Worm (Caenorhabditis elegans): ENCODE data around the gene ZK185.2.

The ZK185.2 gene

DNA sequence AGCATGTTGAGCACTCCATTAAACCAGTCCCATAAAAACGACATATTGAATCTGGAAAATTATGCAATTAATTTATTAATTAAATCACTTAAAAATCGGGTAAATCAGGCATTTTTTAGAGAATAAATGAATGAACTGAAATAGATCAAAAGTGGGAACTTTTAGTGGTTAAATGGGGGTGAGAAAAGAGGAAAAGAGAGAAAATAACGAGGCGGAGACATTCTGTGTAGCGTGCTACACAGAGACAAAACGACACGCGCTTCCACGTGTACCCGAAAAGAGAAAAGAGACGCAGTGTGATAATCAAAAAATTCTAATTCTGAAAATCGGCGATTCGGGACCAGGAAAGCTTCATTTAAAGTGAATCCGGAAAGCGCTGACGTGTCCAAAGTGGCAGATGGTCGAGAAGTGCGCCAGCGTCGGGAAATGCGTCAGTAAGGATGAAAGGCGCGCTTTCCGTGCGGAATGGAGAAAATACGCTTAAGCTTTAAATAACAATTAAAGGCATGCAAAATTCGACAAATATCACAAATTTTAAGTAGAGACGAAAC lies 23.0 kb upstream of the ZK185.2 start, which contains the start of gene sar-1 (continued):
- TF ChIP-seq zfp-2 (tag; optimal IDR thresholded peaks at IDR 0.05) (peak; percentile 4), dmd-9 (GFP tag; IDR thresholded peaks at IDR 0.05) (no peak), daf-19 (GFP tag; conservative IDR thresholded peaks at IDR 0.05) (no peak), lin-1 (GFP tag; IDR thresholded peaks at IDR 0.05) (peak; percentile 50; the same call in 1 of the 2 replicates), ceh-32 (tag; optimal IDR thresholded peaks at IDR 0.05; ENCODE audit: poor library complexity) (no peak), nhr-102 (tag; optimal IDR thresholded peaks at IDR 0.05) (peak; percentile 85), unc-130 (GFP tag; optimal IDR thresholded peaks at IDR 0.05) (no peak), F49E8.2 (tag; optimal IDR thresholded peaks at IDR 0.05; ENCODE audit: borderline replicate concordance) (peak; percentile 36), ama-1 (optimal IDR thresholded peaks at IDR 0.05) (no peak), Y105C5A.15 (GFP tag; IDR thresholded peaks at IDR 0.05) (no peak), lin-38 (GFP tag; IDR thresholded peaks at IDR 0.05) (peak; percentile 83), nhr-111 (GFP tag; optimal IDR thresholded peaks at IDR 0.05) (no peak), fos-1 (tag; optimal IDR thresholded peaks at IDR 0.05) (no peak), unc-62 (GFP tag; optimal IDR thresholded peaks at IDR 0.05 in 1 of 2) (no peak), unc-62 (tag; optimal IDR thresholded peaks at IDR 0.05) (no peak), fkh-10 (GFP tag; optimal IDR thresholded peaks at IDR 0.05) (peak; percentile 11), zip-2 (tag; optimal IDR thresholded peaks at IDR 0.05) (peak; percentile 14), hlh-11 (tag; optimal IDR thresholded peaks at IDR 0.05) (peak; percentile 85), vab-7 (GFP tag; IDR thresholded peaks at IDR 0.05) (no peak), madf-5 (GFP tag; IDR thresholded peaks at IDR 0.05) (no peak), nhr-41 (GFP tag; IDR thresholded peaks at IDR 0.05) (no peak), Y75B8A.6 (GFP tag; IDR thresholded peaks at IDR 0.05) (no peak), skn-1 (tag; optimal IDR thresholded peaks at IDR 0.05) (no peak), nhr-28 (tag; optimal IDR thresholded peaks at IDR 0.05) (peak; percentile 86), hlh-30 (tag; optimal IDR thresholded peaks at IDR 0.05; ENCODE audit: insufficient read depth) (peak; percentile 69), dmd-8 (GFP tag; IDR thresholded peaks at IDR 0.05) (no peak), saeg-2 (GFP tag; IDR thresholded peaks at IDR 0.05) (0 out of 2 replicates have a peak, but pooled peaks have one; percentile 12), ZK546.5 (tag; optimal IDR thresholded peaks at IDR 0.05) (peak in 1 of 2 experiments; percentile 5), arid-1 (GFP tag; conservative IDR thresholded peaks at IDR 0.05) (peak; percentile 52; the same call in 1 of the 2 replicates), ceh-20 (GFP tag; IDR thresholded peaks at IDR 0.05) (peak; percentile 47; the same call in 1 of the 2 replicates), R02D3.7 (tag; optimal IDR thresholded peaks at IDR 0.05) (no peak), ztf-11 (tag; optimal IDR thresholded peaks at IDR 0.05) (no peak), dve-1 (tag; optimal IDR thresholded peaks at IDR 0.05; ENCODE audit: insufficient read depth) (no peak), F44E2.7 (GFP tag; IDR thresholded peaks at IDR 0.05) (no peak), ceh-28 (tag; optimal IDR thresholded peaks at IDR 0.05) (no peak), ceh-62 (tag; optimal IDR thresholded peaks at IDR 0.05) (no peak), T20F7.1 (GFP tag; optimal IDR thresholded peaks at IDR 0.05) (no peak), Y48G9A.11 (GFP tag; IDR thresholded peaks at IDR 0.05) (no peak), snpc-4 (tag; optimal IDR thresholded peaks at IDR 0.05) (no peak), lin-15B (tag; optimal IDR thresholded peaks at IDR 0.05) (no peak), lin-39 (tag; optimal IDR thresholded peaks at IDR 0.05) (no peak), T26A8.4 (GFP tag; IDR thresholded peaks at IDR 0.05) (peak; percentile 85), aly-2 (tag; optimal IDR thresholded peaks at IDR 0.05) (no peak), nhr-42 (GFP tag; IDR thresholded peaks at IDR 0.05) (0 out of 2 replicates have a peak, but pooled peaks have one; percentile 59), spr-1 (tag; optimal IDR thresholded peaks at IDR 0.05) (peak; percentile 77), unc-39 (tag; optimal IDR thresholded peaks at IDR 0.05) (no peak), rbr-2 (tag; optimal IDR thresholded peaks at IDR 0.05) (peak; percentile 82), mes-2 (tag; optimal IDR thresholded peaks at IDR 0.05; ENCODE audit: poor library complexity, severe bottlenecking) (peak; percentile 75), attf-4 (tag; optimal IDR thresholded peaks at IDR 0.05) (no peak), jun-1 (tag; optimal IDR thresholded peaks at IDR 0.05) (peak; percentile 46), pha-4 (GFP tag; IDR thresholded peaks at IDR 0.05) (0 out of 2 replicates have a peak, but pooled peaks have one; percentile 43), pha-4 (tag; optimal IDR thresholded peaks at IDR 0.05) (no peak)
